Fruit fly (Drosophila melanogaster) whole organism, embryonic: ENCODE data around the gene Snapin.

Experiments used
- Atf-2 ChIP-seq: fragments of 200-800 bp; sonication (Bioruptor generic); optimal IDR thresholded peaks from 2 replicates; lab custom pipeline; 2016; ENCODE audit warnings: missing biosample characterization, missing genetic modification characterization
- Bteb2 ChIP-seq: fragments of 200-800 bp; sonication (Bioruptor generic); optimal IDR thresholded peaks from 2 replicates; lab custom pipeline; 2016; ENCODE audit warnings: missing biosample characterization, missing genetic modification characterization
- CG11085 ChIP-seq: fragments of 200-800 bp; sonication (Bioruptor generic); IDR thresholded peaks from 2 replicates; pipeline ENCODE4 v1.3.6; 2022; ENCODE audit warnings: missing biosample characterization, missing genetic modification characterization
- CG12104 ChIP-seq: fragments of 200-800 bp; sonication (Bioruptor generic); optimal IDR thresholded peaks from 3 replicates; lab custom pipeline; 2016; ENCODE audit warnings: missing biosample characterization, missing genetic modification characterization
- CG12769 ChIP-seq: fragments of 200-800 bp; sonication (Bioruptor generic); optimal IDR thresholded peaks from 2 replicates; lab custom pipeline; 2019; ENCODE audit warnings: missing biosample characterization, mild to moderate bottlenecking, missing genetic modification characterization, moderate library complexity
- CG13424 ChIP-seq: fragments of 200-800 bp; sonication (Bioruptor generic); optimal IDR thresholded peaks from 2 replicates; lab custom pipeline; 2019; ENCODE audit warnings: missing biosample characterization, mild to moderate bottlenecking, missing genetic modification characterization, moderate library complexity
- CG18262 ChIP-seq: fragments of 200-800 bp; optimal IDR thresholded peaks from 3 replicates; lab custom pipeline; 2019; ENCODE audit warnings: missing biosample characterization, mild to moderate bottlenecking, missing genetic modification characterization, moderate library complexity
- CG2712 ChIP-seq: fragments of 200-800 bp; optimal IDR thresholded peaks from 3 replicates; lab custom pipeline; 2019; ENCODE audit warnings: missing biosample characterization, mild to moderate bottlenecking, missing genetic modification characterization, moderate library complexity
- CG5180 ChIP-seq: fragments of 200-800 bp; sonication (Bioruptor generic); optimal IDR thresholded peaks from 3 replicates; lab custom pipeline; 2017; ENCODE audit warnings: missing biosample characterization, missing genetic modification characterization, mild to moderate bottlenecking, moderate library complexity, missing genetic modification reagents
- CG6854 ChIP-seq: fragments of 200-800 bp; sonication (Bioruptor generic); optimal IDR thresholded peaks from 3 replicates; lab custom pipeline; 2017; ENCODE audit warnings: missing biosample characterization, mild to moderate bottlenecking, missing genetic modification characterization
- CG7963 ChIP-seq: fragments of 200-800 bp; sonication (Bioruptor generic); IDR thresholded peaks from 3 replicates; pipeline ENCODE4 v1.3.6; 2022; ENCODE audit warnings: missing biosample characterization, missing genetic modification characterization; ENCODE audit not compliant: partially characterized antibody
- CG8089 ChIP-seq: fragments of 200-800 bp; sonication (Bioruptor generic); optimal IDR thresholded peaks from 3 replicates; lab custom pipeline; 2016; ENCODE audit warnings: missing biosample characterization, missing genetic modification characterization
- CG9437 ChIP-seq: fragments of 200-800 bp; sonication (Bioruptor generic); optimal IDR thresholded peaks from 2 replicates; lab custom pipeline; 2018; ENCODE audit warnings: missing biosample characterization, mild to moderate bottlenecking, missing genetic modification characterization
- D ChIP-seq, 2 experiments: fragments of 200-800 bp in 1 of 2; fragments of >200 bp in 1 of 2; sonication (Bioruptor generic) in 1 of 2; optimal IDR thresholded peaks; 2 replicates in 1 of 2; 3 replicates in 1 of 2; lab custom pipeline; 2017; ENCODE audit warnings: mild to moderate bottlenecking in 1 of 2, missing biosample characterization in 1 of 2, missing genetic modification characterization in 1 of 2, missing genetic modification reagents in 1 of 2
- Dfd ChIP-seq, 2 experiments: fragments of >200 bp; optimal IDR thresholded peaks; 2 replicates each; lab custom pipeline; 2017; ENCODE audit warnings: missing biosample characterization in 2 of 2, missing genetic modification characterization in 2 of 2
- Eip74EF ChIP-seq, 2 experiments: fragments of 200-800 bp in 1 of 2; fragments of >200 bp in 1 of 2; sonication (Bioruptor generic) in 1 of 2; optimal IDR thresholded peaks; 2 replicates each; lab custom pipeline; 2017 to 2019; ENCODE audit warnings: missing biosample characterization in 2 of 2, missing genetic modification characterization in 2 of 2, mild to moderate bottlenecking in 1 of 2, moderate library complexity in 1 of 2
- HHEX ChIP-seq: fragments of 200-800 bp; sonication (Bioruptor generic); optimal IDR thresholded peaks from 3 replicates; lab custom pipeline; 2017; ENCODE audit warnings: missing biosample characterization, mild to moderate bottlenecking, missing genetic modification characterization, missing genetic modification reagents
- HLH3B ChIP-seq: fragments of 200-800 bp; sonication (Bioruptor generic); IDR thresholded peaks from 2 replicates; pipeline ENCODE4 v1.3.6; 2022; ENCODE audit warnings: missing biosample characterization, missing genetic modification characterization
- HmgZ ChIP-seq: fragments of 200-800 bp; sonication (Bioruptor generic); optimal IDR thresholded peaks from 2 replicates; lab custom pipeline; 2018; ENCODE audit warnings: missing biosample characterization, mild to moderate bottlenecking, missing genetic modification characterization
- Hmx ChIP-seq: fragments of 200-800 bp; sonication (Bioruptor generic); optimal IDR thresholded peaks from 2 replicates; lab custom pipeline; 2016; ENCODE audit warnings: missing biosample characterization, missing genetic modification characterization
- Hr39 ChIP-seq: fragments of >200 bp; optimal IDR thresholded peaks from 2 replicates; lab custom pipeline; 2017
- MTF-1 ChIP-seq: fragments of 200-800 bp; sonication (Bioruptor generic); optimal IDR thresholded peaks from 2 replicates; lab custom pipeline; 2018; ENCODE audit warnings: missing biosample characterization, mild to moderate bottlenecking, missing genetic modification characterization, borderline replicate concordance
- Med ChIP-seq: fragments of 200-800 bp; sonication (Bioruptor generic); peaks from one replicate; lab custom pipeline; 2016; ENCODE audit warnings: missing biosample characterization, missing genetic modification characterization, mild to moderate bottlenecking, inconsistent platforms, moderate library complexity
- NC2α ChIP-seq: fragments of 200-800 bp; sonication (Bioruptor generic); optimal IDR thresholded peaks from 2 replicates; lab custom pipeline; 2016; ENCODE audit warnings: missing biosample characterization, missing genetic modification characterization
- Nf-YC ChIP-seq: fragments of 200-800 bp; optimal IDR thresholded peaks from 3 replicates; lab custom pipeline; 2019; ENCODE audit warnings: missing biosample characterization, mild to moderate bottlenecking, missing genetic modification characterization, moderate library complexity
- Pdp1 ChIP-seq, 2 experiments: fragments of 200-800 bp; sonication (Bioruptor generic); optimal IDR thresholded peaks; 3 replicates each; lab custom pipeline; 2016; ENCODE audit warnings: missing biosample characterization in 2 of 2, missing genetic modification characterization in 2 of 2, mild to moderate bottlenecking in 1 of 2, moderate library complexity in 1 of 2
- Poxn ChIP-seq: fragments of 200-800 bp; sonication (Bioruptor generic); IDR thresholded peaks from 2 replicates; pipeline ENCODE4 v1.3.6; 2022; ENCODE audit warnings: missing biosample characterization, missing genetic modification characterization
- Sox100B ChIP-seq: fragments of 200-800 bp; sonication (Bioruptor generic); optimal IDR thresholded peaks from 3 replicates; lab custom pipeline; 2018; ENCODE audit warnings: missing biosample characterization, mild to moderate bottlenecking, missing genetic modification characterization
- Taf1 ChIP-seq: fragments of 200-800 bp; sonication (Bioruptor generic); IDR thresholded peaks from 2 replicates; pipeline ENCODE4 v1.3.6; 2022; ENCODE audit warnings: missing biosample characterization, missing genetic modification characterization
- YL-1 ChIP-seq: fragments of 200-800 bp; sonication (Bioruptor generic); optimal IDR thresholded peaks from 3 replicates; lab custom pipeline; 2017; ENCODE audit warnings: missing biosample characterization, mild to moderate bottlenecking, missing genetic modification characterization
- abd-A ChIP-seq: fragments of 200-800 bp; sonication (Bioruptor generic); optimal IDR thresholded peaks from 3 replicates; lab custom pipeline; 2019; ENCODE audit warnings: missing biosample characterization, mild to moderate bottlenecking, missing genetic modification characterization, moderate library complexity
- ash1 ChIP-seq: fragments of 200-800 bp; sonication (Bioruptor generic); optimal IDR thresholded peaks from 2 replicates; lab custom pipeline; 2018; ENCODE audit warnings: missing biosample characterization, mild to moderate bottlenecking, missing genetic modification characterization
- bcd ChIP-seq: fragments of 200-800 bp; sonication (Bioruptor generic); optimal IDR thresholded peaks from 2 replicates; lab custom pipeline; 2017; ENCODE audit warnings: missing biosample characterization, mild to moderate bottlenecking, missing genetic modification characterization
- corto ChIP-seq: fragments of 200-800 bp; sonication (Bioruptor generic); optimal IDR thresholded peaks from 2 replicates; lab custom pipeline; 2016; ENCODE audit warnings: missing biosample characterization, mild to moderate bottlenecking, missing genetic modification characterization, moderate library complexity
- dmrt11E ChIP-seq: fragments of 200-800 bp; sonication (Bioruptor generic); optimal IDR thresholded peaks from 3 replicates; lab custom pipeline; 2018; ENCODE audit warnings: missing biosample characterization, mild to moderate bottlenecking, missing genetic modification characterization, moderate library complexity
- ems ChIP-seq: fragments of 200-800 bp; sonication (Bioruptor generic); optimal IDR thresholded peaks from 3 replicates; lab custom pipeline; 2016; ENCODE audit warnings: missing biosample characterization, missing genetic modification characterization
- eyg ChIP-seq: fragments of 200-800 bp; sonication (Bioruptor generic); optimal IDR thresholded peaks from 3 replicates; lab custom pipeline; 2016; ENCODE audit warnings: missing biosample characterization, missing genetic modification characterization
- fu2 ChIP-seq: fragments of 200-800 bp; sonication (Bioruptor generic); optimal IDR thresholded peaks from 2 replicates; lab custom pipeline; 2016; ENCODE audit warnings: missing biosample characterization, missing genetic modification characterization
- gro ChIP-seq: fragments of 200-800 bp; sonication (Bioruptor generic); optimal IDR thresholded peaks from 2 replicates; lab custom pipeline; 2016; ENCODE audit warnings: missing biosample characterization, missing genetic modification characterization
- gsb ChIP-seq: fragments of 200-800 bp; sonication (Bioruptor generic); IDR thresholded peaks from 2 replicates; pipeline ENCODE4 v1.3.6; 2022; ENCODE audit warnings: missing biosample characterization, missing genetic modification characterization
- nerfin-2 ChIP-seq: fragments of 200-800 bp; sonication (Bioruptor generic); IDR thresholded peaks from 2 replicates; pipeline ENCODE4 v1.3.6; 2022; ENCODE audit warnings: missing biosample characterization, missing genetic modification characterization; ENCODE audit not compliant: partially characterized antibody
- rib ChIP-seq: fragments of 200-800 bp; sonication (Bioruptor generic); IDR thresholded peaks from 2 replicates; pipeline ENCODE4 v1.3.6; 2022; ENCODE audit warnings: missing biosample characterization, missing genetic modification characterization
- salm ChIP-seq: fragments of 200-800 bp; sonication (Bioruptor generic); optimal IDR thresholded peaks from 2 replicates; lab custom pipeline; 2018; ENCODE audit warnings: missing biosample characterization, mild to moderate bottlenecking, missing genetic modification characterization
- sens ChIP-seq: fragments of 200-800 bp; sonication (Bioruptor generic); peaks from one replicate; lab custom pipeline; 2016; ENCODE audit warnings: missing biosample characterization, missing genetic modification characterization
- shn ChIP-seq: fragments of 200-800 bp; sonication (Bioruptor generic); optimal IDR thresholded peaks from 3 replicates; lab custom pipeline; 2016; ENCODE audit warnings: missing biosample characterization, missing genetic modification characterization
- tio ChIP-seq: fragments of 200-800 bp; sonication (Bioruptor generic); optimal IDR thresholded peaks from 2 replicates; lab custom pipeline; 2017; ENCODE audit warnings: missing biosample characterization, missing genetic modification characterization, inconsistent platforms
- unc-4 ChIP-seq: fragments of 200-800 bp; sonication (Bioruptor generic); IDR thresholded peaks from 2 replicates; pipeline ENCODE4 v1.3.6; 2022; ENCODE audit warnings: missing biosample characterization, missing genetic modification characterization; ENCODE audit not compliant: partially characterized antibody
- zfh2 ChIP-seq: fragments of 200-800 bp; sonication (Bioruptor generic); optimal IDR thresholded peaks from 2 replicates; lab custom pipeline; 2016; ENCODE audit warnings: missing biosample characterization, missing genetic modification characterization

Gene Snapin

DNA sequence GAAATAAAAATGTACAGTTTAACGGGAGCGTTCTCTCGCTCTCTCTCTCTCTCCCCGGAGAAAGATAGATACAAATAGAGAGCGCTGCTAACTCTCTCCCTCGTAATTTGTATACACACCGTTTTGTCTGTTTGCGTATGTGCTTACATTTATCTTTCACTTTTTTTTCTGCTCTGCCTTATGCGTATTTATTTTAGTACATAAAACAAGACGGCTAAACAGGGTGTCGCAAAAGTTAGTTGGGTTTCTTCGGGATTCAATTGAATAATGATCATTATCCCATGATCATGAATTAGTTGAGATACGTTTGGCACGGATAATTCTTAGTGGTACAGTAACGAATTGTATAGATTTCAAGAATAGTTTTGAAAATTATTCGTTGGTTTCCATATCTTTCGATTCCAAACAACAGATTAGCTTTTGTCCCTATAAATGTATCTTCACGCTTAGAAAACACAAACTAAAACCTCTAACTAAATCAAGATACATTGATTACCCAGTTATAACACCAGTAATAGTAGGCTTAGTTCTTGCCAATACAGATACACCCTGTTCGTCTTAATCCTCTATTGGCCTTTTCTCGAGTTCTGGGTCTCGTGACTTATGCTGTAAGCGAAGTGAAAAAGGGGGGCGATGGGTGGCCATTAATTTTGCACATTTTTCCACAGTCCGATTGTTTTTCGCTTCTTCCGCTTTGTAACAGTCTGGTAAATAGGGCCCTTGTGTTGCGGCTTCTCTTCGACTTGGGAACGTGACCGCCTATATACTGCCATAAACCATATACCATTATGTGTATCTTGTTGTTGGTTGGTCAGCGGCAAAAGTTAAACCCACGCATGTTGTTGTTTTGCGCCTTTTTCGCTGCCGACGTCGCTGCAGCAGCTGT, 4.8 kb downstream of the Snapin start (continued):
- TF ChIP-seq CG9437: peak; percentile 83
- TF ChIP-seq sens: peak; percentile 94
- peak; percentile 77 for TF ChIP-seq Hmx
- TF ChIP-seq Eip74EF (GFP tag; optimal IDR thresholded peaks at IDR 0.05; lab: Kevin White, UChicago): peak in 1 of 2 experiments; percentile 67
- peak; percentile 58 for TF ChIP-seq Nf-YC (tag; lab: Kevin White, UChicago)
- TF ChIP-seq tio: peak; percentile 59
- peak; percentile 80 for TF ChIP-seq CG12104
- no peak for TF ChIP-seq ash1 (GFP tag; lab: Kevin White, UChicago)
- no peak for TF ChIP-seq nerfin-2 (GFP tag; lab: Robert Waterston, UW)
- no peak for TF ChIP-seq HLH3B (GFP tag; lab: Robert Waterston, UW)
- peak; percentile 76 for TF ChIP-seq YL-1 (GFP tag; lab: Kevin White, UChicago)
- TF ChIP-seq HHEX (GFP tag; lab: Kevin White, UChicago): peak; percentile 88
- TF ChIP-seq Pdp1 (GFP tag; optimal IDR thresholded peaks at IDR 0.05; lab: Kevin White, UChicago): peak; percentile 52 to 70
- TF ChIP-seq CG18262 (tag; lab: Kevin White, UChicago): peak; percentile 89
- peak; percentile 72 for TF ChIP-seq shn (GFP tag; lab: Kevin White, UChicago)
- TF ChIP-seq Atf-2 (GFP tag; lab: Kevin White, UChicago): peak; percentile 66
- no peak for TF ChIP-seq CG7963 (GFP tag; lab: Robert Waterston, UW)
- TF ChIP-seq rib (GFP tag; lab: Robert Waterston, UW): no peak
- peak; percentile 62 for TF ChIP-seq CG12769 (tag; lab: Kevin White, UChicago)
- TF ChIP-seq NC2α (GFP tag; lab: Kevin White, UChicago): peak; percentile 65
- peak; percentile 60 for TF ChIP-seq salm
- TF ChIP-seq CG5180 (GFP tag; lab: Kevin White, UChicago): peak; percentile 81
- peak; percentile 31 for TF ChIP-seq eyg (GFP tag; lab: Kevin White, UChicago)
- no peak for TF ChIP-seq Hr39 (lab: Kevin White, UChicago)
- TF ChIP-seq abd-A (tag; lab: Kevin White, UChicago): peak; percentile 82
- no peak for TF ChIP-seq Taf1 (GFP tag; lab: Robert Waterston, UW)
- peak; percentile 91 for TF ChIP-seq Sox100B (GFP tag; lab: Kevin White, UChicago)
- TF ChIP-seq bcd (GFP tag; lab: Kevin White, UChicago): peak; percentile 83
- TF ChIP-seq Med (GFP tag; lab: Kevin White, UChicago): peak; percentile 94
- TF ChIP-seq Bteb2 (GFP tag; lab: Kevin White, UChicago): peak; percentile 66
- peak; percentile 72 for TF ChIP-seq CG6854 (GFP tag; lab: Kevin White, UChicago)
- TF ChIP-seq CG2712 (tag; lab: Kevin White, UChicago): peak; percentile 85
- no peak for TF ChIP-seq Poxn (GFP tag; lab: Robert Waterston, UW)
- no peak for TF ChIP-seq CG11085 (GFP tag; lab: Robert Waterston, UW)
- TF ChIP-seq gro (GFP tag; lab: Kevin White, UChicago): peak; percentile 49
- peak; percentile 27 for TF ChIP-seq D (optimal IDR thresholded peaks at IDR 0.05; lab: Kevin White, UChicago)
- TF ChIP-seq D (GFP tag; optimal IDR thresholded peaks at IDR 0.05; lab: Kevin White, UChicago): peak; percentile 78
- TF ChIP-seq fu2 (GFP tag; lab: Kevin White, UChicago): peak; percentile 64
- TF ChIP-seq unc-4 (GFP tag; lab: Robert Waterston, UW): no peak
- peak in 1 of 2 experiments; percentile 14 for TF ChIP-seq Dfd (GFP tag; optimal IDR thresholded peaks at IDR 0.05; lab: Kevin White, UChicago)
- TF ChIP-seq HmgZ: peak; percentile 69
- peak; percentile 59 for TF ChIP-seq CG8089 (GFP tag; lab: Kevin White, UChicago)
- peak; percentile 82 for TF ChIP-seq MTF-1 (GFP tag; lab: Kevin White, UChicago)
- peak; percentile 80 for TF ChIP-seq zfh2 (GFP tag; lab: Kevin White, UChicago)
- TF ChIP-seq dmrt11E (tag; lab: Kevin White, UChicago): peak; percentile 52
- TF ChIP-seq CG13424 (tag; lab: Kevin White, UChicago): peak; percentile 87
- no peak for TF ChIP-seq gsb (GFP tag; lab: Robert Waterston, UW)
- no peak for TF ChIP-seq corto (GFP tag; lab: Kevin White, UChicago)
- TF ChIP-seq ems: peak; percentile 77
